Worm (Caenorhabditis elegans): Measurements from ENCODE around the gene fbxa-77.

The fbxa-77 gene

DNA sequence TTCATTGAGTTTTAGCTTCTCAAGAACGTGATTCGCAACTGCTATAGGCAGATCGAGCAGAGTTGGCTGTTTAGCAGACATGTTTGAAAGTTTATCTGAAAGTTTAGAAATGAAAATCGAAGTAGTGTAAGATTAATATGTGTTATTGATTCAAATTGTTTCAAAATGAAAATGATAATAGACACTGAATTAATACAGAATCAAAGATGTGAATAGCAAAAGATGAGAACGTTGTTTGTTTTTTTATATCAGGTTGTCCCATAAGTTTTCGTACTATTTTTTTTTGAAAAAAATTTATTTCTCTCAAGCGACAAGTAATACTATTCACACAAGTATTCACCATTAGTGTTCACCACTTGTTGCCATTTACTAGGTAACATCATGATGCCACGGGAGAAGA is 43.9 kb downstream of the fbxa-77 start, which contains the start of gene fbxa-36:
Gene fbxa-36 (minus strand): TSS at position 101 of the 400 bp plus-strand sequence.
- TF ChIP-seq ceh-24 (tag; optimal IDR thresholded peaks at IDR 0.05) (no peak), ets-4 (tag; optimal IDR thresholded peaks at IDR 0.05) (no peak), ref-2 (tag; optimal IDR thresholded peaks at IDR 0.05) (no peak), ztf-16 (tag; optimal IDR thresholded peaks at IDR 0.05) (no peak), ceh-45 (GFP tag; IDR thresholded peaks at IDR 0.05) (no peak), hlh-13 (GFP tag; optimal IDR thresholded peaks at IDR 0.05) (no peak), rnt-1 (tag; optimal IDR thresholded peaks at IDR 0.05) (no peak), pros-1 (tag; optimal IDR thresholded peaks at IDR 0.05) (no peak), fax-1 (tag; optimal IDR thresholded peaks at IDR 0.05) (no peak), nhr-11 (tag; optimal IDR thresholded peaks at IDR 0.05) (no peak), pqm-1 (tag; optimal IDR thresholded peaks at IDR 0.05) (no peak), ceh-34 (tag; optimal IDR thresholded peaks at IDR 0.05) (no peak)

DNA sequence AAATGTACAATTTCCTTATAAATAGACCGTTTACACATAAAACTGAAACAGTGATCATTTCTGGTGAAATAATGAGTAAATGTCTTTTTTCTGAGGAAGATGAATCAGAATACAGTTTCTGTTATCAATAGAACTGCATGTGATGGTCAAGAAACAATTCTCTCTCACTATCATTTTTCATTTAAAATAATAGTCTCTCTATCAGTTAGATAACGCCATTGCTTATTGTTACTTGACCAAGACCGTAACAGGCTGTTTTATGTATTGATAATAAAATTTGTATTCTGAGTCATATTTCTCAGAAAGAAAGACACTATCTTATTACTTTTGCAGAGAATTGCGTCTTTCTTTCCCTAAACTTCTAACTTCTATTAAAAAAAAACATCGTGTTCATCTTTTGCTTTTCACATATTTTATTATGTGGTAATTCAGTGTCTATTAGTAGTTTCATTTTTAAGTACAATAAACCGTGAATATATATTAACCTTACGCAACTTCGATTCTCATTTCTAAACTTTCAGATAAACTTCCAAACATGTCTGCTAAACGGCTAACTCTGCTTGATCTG is 46.0 kb downstream of the fbxa-77 start, which contains the start of gene fbxa-35:
Gene fbxa-35 (plus strand): TSS at position 518 of the 568 bp plus-strand sequence.
- TF ChIP-seq sdc-2 (tag; optimal IDR thresholded peaks at IDR 0.05) (no peak), pat-9 (tag; optimal IDR thresholded peaks at IDR 0.05) (no peak), ceh-2 (tag; optimal IDR thresholded peaks at IDR 0.05) (no peak), ama-1 (optimal IDR thresholded peaks at IDR 0.05) (no peak), pha-4 (tag; optimal IDR thresholded peaks at IDR 0.05) (no peak), fkh-10 (GFP tag; optimal IDR thresholded peaks at IDR 0.05) (no peak), elt-2 (tag; optimal IDR thresholded peaks at IDR 0.05) (peak; percentile 65)

DNA sequence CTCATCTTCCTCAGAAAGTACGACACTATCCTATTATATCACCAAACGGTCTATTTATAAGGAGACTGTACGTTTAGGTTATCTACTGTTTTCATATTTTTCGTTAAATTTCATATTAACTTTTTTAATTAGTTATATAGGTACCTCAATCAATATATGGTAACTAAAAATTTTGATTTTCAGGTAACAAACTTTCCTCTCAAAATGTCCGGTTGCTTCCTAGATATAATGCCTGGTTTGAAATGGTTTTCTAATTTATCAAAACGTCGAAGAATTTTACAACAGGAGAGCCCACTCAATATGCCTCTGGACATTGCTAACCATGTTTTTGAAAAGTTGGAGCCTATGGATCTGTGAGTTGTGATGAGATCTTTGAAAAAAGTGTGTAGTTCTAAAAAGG is 48.3 kb downstream of the fbxa-77 start, which contains the start of gene fbxa-28:
Gene fbxa-28 (plus strand): TSS at position 301 of the 400 bp plus-strand sequence.
- TF ChIP-seq tbx-7 (tag; optimal IDR thresholded peaks at IDR 0.05) (no peak), sox-4 (tag; optimal IDR thresholded peaks at IDR 0.05) (no peak), hlh-13 (GFP tag; optimal IDR thresholded peaks at IDR 0.05) (no peak), ztf-16 (tag; optimal IDR thresholded peaks at IDR 0.05) (no peak), C38D4.7 (GFP tag; optimal IDR thresholded peaks at IDR 0.05) (no peak), madf-2 (tag; optimal IDR thresholded peaks at IDR 0.05) (no peak), Y22D7AL.16 (tag; optimal IDR thresholded peaks at IDR 0.05) (no peak), nfya-1 (tag; optimal IDR thresholded peaks at IDR 0.05) (no peak), nhr-11 (tag; optimal IDR thresholded peaks at IDR 0.05) (no peak), dve-1 (tag; optimal IDR thresholded peaks at IDR 0.05) (no peak), ceh-2 (tag; optimal IDR thresholded peaks at IDR 0.05) (no peak), ama-1 (optimal IDR thresholded peaks at IDR 0.05) (no peak), C08G9.2 (tag; optimal IDR thresholded peaks at IDR 0.05) (no peak), dmd-4 (tag; optimal IDR thresholded peaks at IDR 0.05; ENCODE audit: borderline replicate concordance) (no peak), ceh-22 (tag; optimal IDR thresholded peaks at IDR 0.05) (no peak), gmeb-2 (tag; optimal IDR thresholded peaks at IDR 0.05) (no peak), eyg-1 (tag; optimal IDR thresholded peaks at IDR 0.05) (no peak), ttx-3 (tag; optimal IDR thresholded peaks at IDR 0.05) (no peak)

All from whole organism, late embryonic.